Worm (Caenorhabditis elegans) whole organism, L3 larva: ENCODE results near the gene F36H12.4.
"Not testable (repeated sequence)": the region's sequence is repeated elsewhere in the genome, so short reads cannot be mapped to it uniquely, and the experiment has no call there.

Source experiments
- R02D3.7 ChIP-seq: fragments of 150-350 bp; optimal IDR thresholded peaks from 2 replicates; lab custom pipeline; 2014; ENCODE audit warnings: missing biosample characterization, missing genetic modification characterization
- ZK546.5 ChIP-seq: sonication (generic microtip); optimal IDR thresholded peaks from 2 replicates; lab custom pipeline; 2017; ENCODE audit warnings: missing biosample characterization, missing genetic modification characterization
- ama-1 ChIP-seq: fragments of 150-350 bp; optimal IDR thresholded peaks from 2 replicates; lab custom pipeline; 2018
- ceh-16 ChIP-seq: sonication (generic microtip); optimal IDR thresholded peaks from 2 replicates; lab custom pipeline; 2017; ENCODE audit warnings: missing biosample characterization, missing genetic modification characterization
- ceh-28 ChIP-seq: fragments of 150-350 bp; optimal IDR thresholded peaks from 2 replicates; lab custom pipeline; 2014; ENCODE audit warnings: missing biosample characterization, missing genetic modification reagents, missing genetic modification characterization
- ceh-82 ChIP-seq: fragments of 150-350 bp; optimal IDR thresholded peaks from 2 replicates; lab custom pipeline; 2014; ENCODE audit warnings: missing biosample characterization, missing genetic modification characterization
- daf-12 ChIP-seq: fragments of 150-350 bp; optimal IDR thresholded peaks from 2 replicates; lab custom pipeline; 2014; ENCODE audit warnings: missing biosample characterization, missing genetic modification reagents, missing genetic modification characterization
- egl-27 ChIP-seq: sonication (generic microtip); optimal IDR thresholded peaks from 4 replicates; lab custom pipeline; 2017; ENCODE audit warnings: missing biosample characterization, missing genetic modification reagents, missing genetic modification characterization
- egl-5 ChIP-seq: fragments of 150-350 bp; optimal IDR thresholded peaks from 2 replicates; lab custom pipeline; 2017; ENCODE audit warnings: missing biosample characterization, missing genetic modification reagents, missing genetic modification characterization, inconsistent platforms
- elt-2 ChIP-seq: sonication (generic microtip); optimal IDR thresholded peaks from 2 replicates; lab custom pipeline; 2016; ENCODE audit warnings: missing genetic modification reagents, mild to moderate bottlenecking, missing genetic modification characterization, missing compliant biosample characterization
- elt-3 ChIP-seq, 3 experiments: fragments of 150-350 bp in 1 of 3; sonication (generic microtip) in 2 of 3; optimal IDR thresholded peaks; 2 replicates in 2 of 3; 4 replicates in 1 of 3; lab custom pipeline; 2014 to 2017; ENCODE audit warnings: missing biosample characterization in 3 of 3, missing genetic modification characterization in 3 of 3
- fkh-10 ChIP-seq: sonication (generic microtip); optimal IDR thresholded peaks from 2 replicates; lab custom pipeline; 2017; ENCODE audit warnings: missing biosample characterization, missing genetic modification reagents, missing genetic modification characterization
- fos-1 ChIP-seq: fragments of 150-350 bp; optimal IDR thresholded peaks from 2 replicates; lab custom pipeline; 2014; ENCODE audit warnings: missing biosample characterization, missing genetic modification characterization
- hmg-11 ChIP-seq: sonication (generic microtip); optimal IDR thresholded peaks from 2 replicates; lab custom pipeline; 2016; ENCODE audit warnings: missing genetic modification characterization, missing compliant biosample characterization
- jun-1 ChIP-seq: fragments of 150-350 bp; optimal IDR thresholded peaks from 2 replicates; lab custom pipeline; 2014; ENCODE audit warnings: missing biosample characterization, missing genetic modification reagents, missing genetic modification characterization
- mdl-1 ChIP-seq: fragments of 150-350 bp; optimal IDR thresholded peaks from 2 replicates; lab custom pipeline; 2014; ENCODE audit warnings: missing biosample characterization, missing genetic modification characterization
- nhr-12 ChIP-seq: fragments of 150-350 bp; optimal IDR thresholded peaks from 2 replicates; lab custom pipeline; 2014; ENCODE audit warnings: missing biosample characterization, missing genetic modification characterization
- nhr-23 ChIP-seq: fragments of 150-350 bp; optimal IDR thresholded peaks from 2 replicates; lab custom pipeline; 2014; ENCODE audit warnings: missing biosample characterization, missing genetic modification reagents, missing genetic modification characterization
- nhr-237 ChIP-seq: fragments of 150-350 bp; optimal IDR thresholded peaks from 2 replicates; lab custom pipeline; 2014; ENCODE audit warnings: missing biosample characterization, missing genetic modification characterization
- nhr-28 ChIP-seq: fragments of 150-350 bp; optimal IDR thresholded peaks from 2 replicates; lab custom pipeline; 2014; ENCODE audit warnings: missing biosample characterization, missing genetic modification characterization
- nhr-77 ChIP-seq: fragments of 150-350 bp; optimal IDR thresholded peaks from 2 replicates; lab custom pipeline; 2014; ENCODE audit warnings: missing biosample characterization, missing genetic modification characterization
- pha-4 ChIP-seq: fragments of 150-350 bp; optimal IDR thresholded peaks from 2 replicates; lab custom pipeline; 2014; ENCODE audit warnings: missing biosample characterization, missing genetic modification reagents, missing genetic modification characterization
- pqm-1 ChIP-seq: fragments of 150-350 bp; optimal IDR thresholded peaks from 2 replicates; lab custom pipeline; 2017; ENCODE audit warnings: missing biosample characterization, missing genetic modification characterization, inconsistent platforms
- skn-1 ChIP-seq: fragments of 150-350 bp; optimal IDR thresholded peaks from 2 replicates; lab custom pipeline; 2014; ENCODE audit warnings: missing biosample characterization, missing genetic modification characterization
- snpc-4 ChIP-seq: fragments of 150-350 bp; optimal IDR thresholded peaks from 2 replicates; lab custom pipeline; 2014; ENCODE audit warnings: missing biosample characterization, missing genetic modification characterization
- unc-39 ChIP-seq: sonication (generic microtip); optimal IDR thresholded peaks from 4 replicates; lab custom pipeline; 2017; ENCODE audit warnings: missing biosample characterization, missing genetic modification characterization
- unc-62 ChIP-seq: fragments of 150-350 bp; sonication (generic microtip); optimal IDR thresholded peaks from 4 replicates; lab custom pipeline; 2014; ENCODE audit warnings: missing biosample characterization, missing genetic modification reagents, missing genetic modification characterization
- ztf-11 ChIP-seq: fragments of 150-350 bp; optimal IDR thresholded peaks from 2 replicates; lab custom pipeline; 2014; ENCODE audit warnings: missing biosample characterization, missing genetic modification characterization
- ztf-4 ChIP-seq: fragments of 150-350 bp; optimal IDR thresholded peaks from 2 replicates; lab custom pipeline; 2014; ENCODE audit warnings: missing biosample characterization, missing genetic modification characterization

F36H12.4 gene

ce11 chrIV:5230530-5230929 lies 38.4 kb upstream of the F36H12.4 start, which contains the start of gene thn-5:
TSS of gene thn-5 (plus strand) at chrIV:5230830.
- TF ChIP-seq elt-3 (tag; optimal IDR thresholded peaks at IDR 0.05; lab: Kevin White, UChicago): no peak
- no peak for TF ChIP-seq unc-62 (GFP tag; lab: Kevin White, UChicago)
- no peak for TF ChIP-seq pha-4 (tag; lab: Kevin White, UChicago)
- no peak for TF ChIP-seq ztf-4 (tag; lab: Kevin White, UChicago)
- TF ChIP-seq nhr-77 (tag; lab: Kevin White, UChicago): no peak
- no peak for TF ChIP-seq pqm-1 (tag; lab: Kevin White, UChicago)
- no peak for TF ChIP-seq jun-1 (tag; lab: Kevin White, UChicago)
- no peak for TF ChIP-seq unc-39 (tag; lab: Kevin White, UChicago)
- no peak for TF ChIP-seq egl-27 (tag; lab: Kevin White, UChicago)
- no peak for TF ChIP-seq ceh-16 (tag; lab: Kevin White, UChicago)
- TF ChIP-seq fos-1: no peak
- no peak for TF ChIP-seq skn-1
- no peak for TF ChIP-seq nhr-28 (tag; lab: Kevin White, UChicago)
- TF ChIP-seq R02D3.7 (tag; lab: Kevin White, UChicago): no peak
- no peak for TF ChIP-seq nhr-237 (tag; lab: Kevin White, UChicago)
- TF ChIP-seq ceh-28 (tag; lab: Kevin White, UChicago): no peak
- no peak for TF ChIP-seq ztf-11 (tag; lab: Kevin White, UChicago)
- TF ChIP-seq egl-5 (tag; lab: Kevin White, UChicago): no peak
- no peak for TF ChIP-seq hmg-11 (tag; lab: Kevin White, UChicago)
- no peak for TF ChIP-seq daf-12 (tag; lab: Kevin White, UChicago)

ce11 chrIV:5254678-5255077 lies 14.2 kb upstream of the F36H12.4 start, which contains the start of gene F36H12.10:
TSS of gene F36H12.10 (minus strand) at chrIV:5254778.
- not testable (repeated sequence) for TF ChIP-seq nhr-12, ztf-4, egl-5 (tag; lab: Kevin White, UChicago)

- not testable (repeated sequence) for TF ChIP-seq mdl-1; ceh-82; ZK546.5 (tag; lab: Kevin White, UChicago)
Observed at ce11 chrIV:5256731-5257130, 12.2 kb upstream of the F36H12.4 start, which contains the start of gene F36H12.9. TSS of gene F36H12.9 (plus strand) at chrIV:5257031.

- not testable (repeated sequence) for TF ChIP-seq elt-2 (tag; lab: Kevin White, UChicago); nhr-23; ceh-28 (tag; lab: Kevin White, UChicago)
Observed at ce11 chrIV:5258385-5258784, 10.5 kb upstream of the F36H12.4 start, which contains the start of gene ttbk-2.1. TSS of gene ttbk-2.1 (plus strand) at chrIV:5258685.

- TF ChIP-seq fkh-10; ceh-28 (tag; lab: Kevin White, UChicago); elt-3 (tag; optimal IDR thresholded peaks at IDR 0.05; lab: Kevin White, UChicago): not testable (repeated sequence)
- TF ChIP-seq, all 47 proteins: peak for 0; not testable (repeated sequence) for 47
Observed at ce11 chrIV:5260289-5260688, 8.6 kb upstream of the F36H12.4 start, which contains the start of gene msp-19. TSS of gene msp-19 (plus strand) at chrIV:5260589.

- TF ChIP-seq snpc-4 (tag; lab: Kevin White, UChicago) (peak; percentile 15), ama-1 (lab: Kevin White, UChicago) (peak; percentile 70)
Observed at ce11 chrIV:5264700-5265210, 4.1 kb upstream of the F36H12.4 start.

ce11 chrIV:5266474-5266873 lies 2.4 kb upstream of the F36H12.4 start, which contains the start of gene F36H12.5:
TSS of gene F36H12.5 (plus strand) at chrIV:5266774.
- TF ChIP-seq egl-27 (tag; lab: Kevin White, UChicago) (no peak), snpc-4 (tag; lab: Kevin White, UChicago) (no peak), pha-4 (tag; lab: Kevin White, UChicago) (no peak), elt-3 (tag; optimal IDR thresholded peaks at IDR 0.05; lab: Kevin White, UChicago) (no peak), unc-39 (tag; lab: Kevin White, UChicago) (no peak), mdl-1 (no peak)
